Fruit fly (Drosophila melanogaster) whole organism, embryonic: Measurements from ENCODE around the gene CG32276.

Experiments
- Abd-B ChIP-seq: fragments of 200-800 bp; sonication (Bioruptor generic); optimal IDR thresholded peaks from 2 replicates; lab custom pipeline; 2018; ENCODE audit warnings: missing biosample characterization, mild to moderate bottlenecking, missing genetic modification characterization, moderate library complexity
- Aef1 ChIP-seq: fragments of 200-800 bp; sonication (Bioruptor generic); IDR thresholded peaks from 3 replicates; pipeline ENCODE4 v1.3.6; 2022; ENCODE audit warnings: missing biosample characterization, missing genetic modification characterization
- B-H1 ChIP-seq: fragments of 200-800 bp; sonication (Bioruptor generic); IDR thresholded peaks from 3 replicates; pipeline ENCODE4 v1.3.6; 2022; ENCODE audit warnings: missing biosample characterization, missing genetic modification characterization
- CG1024 ChIP-seq: fragments of 200-800 bp; sonication (Bioruptor generic); IDR thresholded peaks from 2 replicates; pipeline ENCODE4 v1.3.6; 2022; ENCODE audit warnings: missing biosample characterization, missing genetic modification characterization
- CG10979 ChIP-seq: fragments of 200-800 bp; sonication (Bioruptor generic); optimal IDR thresholded peaks from 2 replicates; lab custom pipeline; 2018; ENCODE audit warnings: missing biosample characterization, mild to moderate bottlenecking, missing genetic modification characterization, moderate library complexity
- CG11247 ChIP-seq: fragments of 200-800 bp; sonication (Bioruptor generic); IDR thresholded peaks from 2 replicates; pipeline ENCODE4 v1.3.6; 2022; ENCODE audit warnings: missing biosample characterization, missing genetic modification characterization
- CG11695 ChIP-seq: fragments of 200-800 bp; sonication (Bioruptor generic); IDR thresholded peaks from 3 replicates; pipeline ENCODE4 v1.3.6; 2022; ENCODE audit warnings: missing biosample characterization, missing genetic modification characterization
- CG12219 ChIP-seq: fragments of 200-800 bp; sonication (Bioruptor generic); optimal IDR thresholded peaks from 3 replicates; lab custom pipeline; 2018; ENCODE audit warnings: missing biosample characterization, mild to moderate bottlenecking, missing genetic modification characterization
- CG12236 ChIP-seq: fragments of 200-800 bp; sonication (Bioruptor generic); optimal IDR thresholded peaks from 2 replicates; lab custom pipeline; 2016; ENCODE audit warnings: missing biosample characterization, missing genetic modification characterization
- CG12299 ChIP-seq: fragments of 200-800 bp; sonication (Bioruptor generic); optimal IDR thresholded peaks from 2 replicates; lab custom pipeline; 2018; ENCODE audit warnings: missing biosample characterization, mild to moderate bottlenecking, missing genetic modification characterization
- CG13123 ChIP-seq: fragments of 200-800 bp; sonication (Bioruptor generic); optimal IDR thresholded peaks from 2 replicates; lab custom pipeline; 2016; ENCODE audit warnings: missing biosample characterization, missing genetic modification characterization
- CG13775 ChIP-seq: fragments of 200-800 bp; sonication (Bioruptor generic); optimal IDR thresholded peaks from 3 replicates; lab custom pipeline; 2017; ENCODE audit warnings: missing biosample characterization, mild to moderate bottlenecking, missing genetic modification characterization
- CG14050 ChIP-seq: fragments of 200-800 bp; sonication (Bioruptor generic); IDR thresholded peaks from 3 replicates; pipeline ENCODE4 v1.3.6; 2022; ENCODE audit warnings: missing biosample characterization, missing genetic modification characterization
- CG15011 ChIP-seq: fragments of 200-800 bp; sonication (Bioruptor generic); optimal IDR thresholded peaks from 3 replicates; lab custom pipeline; 2018; ENCODE audit warnings: missing biosample characterization, mild to moderate bottlenecking, missing genetic modification characterization
- CG15696 ChIP-seq: fragments of 200-800 bp; sonication (Bioruptor generic); optimal IDR thresholded peaks from 2 replicates; lab custom pipeline; 2019; ENCODE audit warnings: missing biosample characterization, mild to moderate bottlenecking, missing genetic modification characterization, moderate library complexity
- CG16779 ChIP-seq: fragments of 200-800 bp; sonication (Bioruptor generic); IDR thresholded peaks from 2 replicates; pipeline ENCODE4 v1.3.6; 2022; ENCODE audit warnings: missing biosample characterization, missing genetic modification characterization
- CG3847 ChIP-seq: fragments of 200-800 bp; sonication (Bioruptor generic); IDR thresholded peaks from 2 replicates; pipeline ENCODE4 v1.3.6; 2022; ENCODE audit warnings: missing biosample characterization, missing genetic modification characterization
- CG6254 ChIP-seq: fragments of 200-800 bp; sonication (Bioruptor generic); optimal IDR thresholded peaks from 3 replicates; lab custom pipeline; 2017; ENCODE audit warnings: mild to moderate bottlenecking, missing biosample characterization, missing genetic modification reagents, missing genetic modification characterization
- CG6683 ChIP-seq: fragments of 200-800 bp; sonication (Bioruptor generic); optimal IDR thresholded peaks from 2 replicates; lab custom pipeline; 2017; ENCODE audit warnings: missing biosample characterization, mild to moderate bottlenecking, missing genetic modification characterization, missing genetic modification reagents
- CG6854 ChIP-seq: fragments of 200-800 bp; sonication (Bioruptor generic); optimal IDR thresholded peaks from 3 replicates; lab custom pipeline; 2017; ENCODE audit warnings: missing biosample characterization, mild to moderate bottlenecking, missing genetic modification characterization
- CG8089 ChIP-seq: fragments of 200-800 bp; sonication (Bioruptor generic); optimal IDR thresholded peaks from 3 replicates; lab custom pipeline; 2016; ENCODE audit warnings: missing biosample characterization, missing genetic modification characterization
- CG9215 ChIP-seq: fragments of 200-800 bp; sonication (Bioruptor generic); IDR thresholded peaks from 2 replicates; pipeline ENCODE4 v1.3.6; 2022; ENCODE audit warnings: missing biosample characterization, missing genetic modification characterization
- E2f1 ChIP-seq: fragments of 200-800 bp; sonication (Bioruptor generic); IDR thresholded peaks from 2 replicates; pipeline ENCODE4 v1.3.6; 2022; ENCODE audit warnings: missing biosample characterization, missing genetic modification characterization
- E2f2 ChIP-seq: fragments of 200-800 bp; sonication (Bioruptor generic); IDR thresholded peaks from 2 replicates; pipeline ENCODE4 v1.3.6; 2022; ENCODE audit warnings: missing biosample characterization, missing genetic modification characterization
- Gsc ChIP-seq: fragments of 200-800 bp; sonication (Bioruptor generic); IDR thresholded peaks from 2 replicates; pipeline ENCODE4 v1.3.6; 2022; ENCODE audit warnings: missing biosample characterization, missing genetic modification characterization
- Hr3 ChIP-seq: fragments of 200-800 bp; sonication (Bioruptor generic); optimal IDR thresholded peaks from 3 replicates; lab custom pipeline; 2016; ENCODE audit warnings: missing biosample characterization, missing genetic modification characterization
- Med ChIP-seq: fragments of 200-800 bp; sonication (Bioruptor generic); peaks from one replicate; lab custom pipeline; 2016; ENCODE audit warnings: missing biosample characterization, missing genetic modification characterization, mild to moderate bottlenecking, inconsistent platforms, moderate library complexity
- Mes4 ChIP-seq: fragments of 200-800 bp; sonication (Bioruptor generic); optimal IDR thresholded peaks from 2 replicates; lab custom pipeline; 2016; ENCODE audit warnings: missing biosample characterization, missing genetic modification characterization
- Tbp ChIP-seq: fragments of >200 bp; optimal IDR thresholded peaks from 2 replicates; lab custom pipeline; 2018; ENCODE audit warnings: missing biosample characterization, missing genetic modification characterization
- Xrp1 ChIP-seq: fragments of 200-800 bp; sonication (Bioruptor generic); IDR thresholded peaks from 2 replicates; pipeline ENCODE4 v1.3.6; 2022; ENCODE audit warnings: missing biosample characterization, missing genetic modification characterization
- YL-1 ChIP-seq: fragments of 200-800 bp; sonication (Bioruptor generic); optimal IDR thresholded peaks from 3 replicates; lab custom pipeline; 2017; ENCODE audit warnings: missing biosample characterization, mild to moderate bottlenecking, missing genetic modification characterization
- abd-A ChIP-seq: fragments of 200-800 bp; sonication (Bioruptor generic); optimal IDR thresholded peaks from 3 replicates; lab custom pipeline; 2019; ENCODE audit warnings: missing biosample characterization, mild to moderate bottlenecking, missing genetic modification characterization, moderate library complexity
- aop ChIP-seq: fragments of 200-800 bp; sonication (Bioruptor generic); IDR thresholded peaks from 2 replicates; pipeline ENCODE4 v1.3.6; 2022; ENCODE audit warnings: missing biosample characterization, missing genetic modification characterization
- ap ChIP-seq: fragments of 200-800 bp; sonication (Bioruptor generic); IDR thresholded peaks from 2 replicates; pipeline ENCODE4 v1.3.6; 2022; ENCODE audit warnings: missing biosample characterization, missing genetic modification characterization
- bab2 ChIP-seq: fragments of 200-800 bp; sonication (Bioruptor generic); optimal IDR thresholded peaks from 2 replicates; lab custom pipeline; 2016; ENCODE audit warnings: missing biosample characterization, missing genetic modification characterization
- cato ChIP-seq: fragments of 200-800 bp; sonication (Bioruptor generic); optimal IDR thresholded peaks from 2 replicates; lab custom pipeline; 2016; ENCODE audit warnings: missing biosample characterization, missing genetic modification characterization, borderline replicate concordance
- en ChIP-seq: fragments of 200-800 bp; sonication (Bioruptor generic); optimal IDR thresholded peaks from 2 replicates; lab custom pipeline; 2016; ENCODE audit warnings: missing biosample characterization, missing genetic modification characterization
- exex ChIP-seq: fragments of 200-800 bp; sonication (Bioruptor generic); optimal IDR thresholded peaks from 4 replicates; lab custom pipeline; 2018; ENCODE audit warnings: missing biosample characterization, mild to moderate bottlenecking, missing genetic modification characterization, moderate library complexity
- fd102C ChIP-seq: fragments of 200-800 bp; sonication (Bioruptor generic); optimal IDR thresholded peaks from 2 replicates; lab custom pipeline; 2018; ENCODE audit warnings: missing biosample characterization, mild to moderate bottlenecking, missing genetic modification characterization, moderate library complexity
- fu2 ChIP-seq: fragments of 200-800 bp; sonication (Bioruptor generic); optimal IDR thresholded peaks from 2 replicates; lab custom pipeline; 2016; ENCODE audit warnings: missing biosample characterization, missing genetic modification characterization
- kah ChIP-seq: fragments of 200-800 bp; sonication (Bioruptor generic); optimal IDR thresholded peaks from 2 replicates; lab custom pipeline; 2018; ENCODE audit warnings: missing biosample characterization, mild to moderate bottlenecking, missing genetic modification characterization
- ken ChIP-seq: fragments of 200-800 bp; sonication (Bioruptor generic); IDR thresholded peaks from 3 replicates; pipeline ENCODE4 v1.3.6; 2022; ENCODE audit warnings: missing biosample characterization, missing genetic modification characterization
- lov ChIP-seq, 2 experiments: fragments of 200-800 bp in 1 of 2; fragments of >200 bp in 1 of 2; sonication (Bioruptor generic) in 1 of 2; IDR thresholded peaks in 1 of 2; optimal IDR thresholded peaks in 1 of 2; 2 replicates in 1 of 2; 3 replicates in 1 of 2; pipeline versions ENCODE4 v1.3.6 to Lab custom; 2017 to 2022; ENCODE audit warnings: missing biosample characterization in 1 of 2, missing genetic modification characterization in 1 of 2
- pros ChIP-seq: fragments of 200-800 bp; sonication (Bioruptor generic); optimal IDR thresholded peaks from 3 replicates; lab custom pipeline; 2019; ENCODE audit warnings: missing biosample characterization, mild to moderate bottlenecking, missing genetic modification characterization, moderate library complexity
- so ChIP-seq: fragments of 200-800 bp; sonication (Bioruptor generic); IDR thresholded peaks from 3 replicates; pipeline ENCODE4 v1.3.6; 2022; ENCODE audit warnings: missing biosample characterization, missing genetic modification characterization
- tll ChIP-seq, 2 experiments: fragments of 200-800 bp in 1 of 2; fragments of >200 bp in 1 of 2; sonication (Bioruptor generic) in 1 of 2; optimal IDR thresholded peaks; 2 replicates each; lab custom pipeline; 2017 to 2019; ENCODE audit warnings: missing biosample characterization in 2 of 2, missing genetic modification characterization in 2 of 2, mild to moderate bottlenecking in 1 of 2, moderate library complexity in 1 of 2
- tna ChIP-seq: fragments of 200-800 bp; sonication (Bioruptor generic); IDR thresholded peaks from 2 replicates; pipeline ENCODE4 v1.3.6; 2022; ENCODE audit warnings: missing biosample characterization, missing genetic modification characterization; ENCODE audit not compliant: partially characterized antibody
- trem ChIP-seq: fragments of 200-800 bp; optimal IDR thresholded peaks from 3 replicates; lab custom pipeline; 2019; ENCODE audit warnings: missing biosample characterization, mild to moderate bottlenecking, missing genetic modification characterization, moderate library complexity
- ttk ChIP-seq: fragments of 200-800 bp; sonication (Bioruptor generic); IDR thresholded peaks from 2 replicates; pipeline ENCODE4 v2.1.2; 2022; ENCODE audit warnings: missing biosample characterization, missing genetic modification characterization
- usp ChIP-seq: fragments of >200 bp; optimal IDR thresholded peaks from 2 replicates; lab custom pipeline; 2017; ENCODE audit warnings: missing biosample characterization, missing genetic modification characterization
- wdn ChIP-seq: fragments of 200-800 bp; sonication (Bioruptor generic); IDR thresholded peaks from 2 replicates; pipeline ENCODE4 v1.3.6; 2022; ENCODE audit warnings: missing biosample characterization, missing genetic modification characterization

CG32276 gene

DNA sequence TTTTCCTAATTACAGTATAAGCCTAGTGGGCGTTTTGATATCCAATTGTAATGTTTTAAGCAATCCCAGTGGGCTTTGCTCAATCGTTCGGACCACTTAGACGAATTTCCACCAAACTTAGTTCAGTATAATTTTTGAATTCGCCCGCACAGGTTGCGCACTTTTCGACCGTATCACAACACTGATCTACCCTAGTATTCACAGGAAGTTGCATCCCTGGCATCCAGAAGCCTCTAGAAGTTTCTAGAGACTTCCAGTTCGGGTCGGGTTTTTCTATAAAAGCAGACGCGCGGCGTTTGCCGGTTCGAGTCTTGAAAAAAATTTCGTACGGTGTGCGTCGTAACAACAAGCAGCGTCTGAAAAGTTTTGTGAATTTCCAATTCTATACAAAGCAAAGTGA, 5.9 kb downstream of the CG32276 start, which contains the start of gene Hsp83 (continued):
- peak; percentile 66 for TF ChIP-seq cato (GFP tag; lab: Kevin White, UChicago)
- peak; percentile 98 for TF ChIP-seq CG12299 (tag; lab: Kevin White, UChicago)
- peak; percentile 79 for TF ChIP-seq bab2 (GFP tag; lab: Kevin White, UChicago)
- peak; percentile 89 for TF ChIP-seq CG10979 (tag; lab: Kevin White, UChicago)
- peak; percentile 88 for TF ChIP-seq CG12236 (GFP tag; lab: Kevin White, UChicago)
- peak; percentile 96 for TF ChIP-seq CG16779
- TF ChIP-seq E2f1: peak; percentile 87
- peak; percentile 95 for TF ChIP-seq CG13775 (GFP tag; lab: Kevin White, UChicago)
- TF ChIP-seq CG12219 (GFP tag; lab: Kevin White, UChicago): peak; percentile 97
- TF ChIP-seq so: peak; percentile 95
- TF ChIP-seq CG3847 (GFP tag; lab: Robert Waterston, UW): peak; percentile 88
- peak; percentile 97 for TF ChIP-seq kah (GFP tag; lab: Kevin White, UChicago)
- no peak for TF ChIP-seq tna (GFP tag; lab: Robert Waterston, UW)
- TF ChIP-seq trem (tag; lab: Kevin White, UChicago): peak; percentile 83
- TF ChIP-seq CG14050 (GFP tag; lab: Robert Waterston, UW): peak; percentile 92
- no peak for TF ChIP-seq abd-A
- TF ChIP-seq Abd-B: no peak
- peak; percentile 99 for TF ChIP-seq CG6854
- peak; percentile 91 for TF ChIP-seq en (GFP tag; lab: Kevin White, UChicago)
- TF ChIP-seq CG6254 (GFP tag; lab: Kevin White, UChicago): peak; percentile 95
- peak; percentile 84 for TF ChIP-seq CG11695
- TF ChIP-seq B-H1 (GFP tag; lab: Robert Waterston, UW): peak; percentile 82; the same call in 2 of the 3 replicates
- TF ChIP-seq CG6683: peak; percentile 97
- peak; percentile 36 for TF ChIP-seq CG15696 (tag; lab: Kevin White, UChicago)
- TF ChIP-seq fd102C (GFP tag; lab: Kevin White, UChicago): peak; percentile 86
- no peak for TF ChIP-seq Tbp (GFP tag; lab: Kevin White, UChicago)
- TF ChIP-seq Hr3 (GFP tag; lab: Kevin White, UChicago): peak; percentile 73
- TF ChIP-seq Med (GFP tag; lab: Kevin White, UChicago): peak; percentile 100
- TF ChIP-seq fu2 (GFP tag; lab: Kevin White, UChicago): peak; percentile 86
- peak; percentile 92 for TF ChIP-seq CG8089 (GFP tag; lab: Kevin White, UChicago)
- peak; percentile 65 for TF ChIP-seq Aef1 (GFP tag; lab: Robert Waterston, UW)
- TF ChIP-seq tll (GFP tag; optimal IDR thresholded peaks at IDR 0.05; lab: Kevin White, UChicago): no peak
- peak; percentile 84 for TF ChIP-seq exex
- peak; percentile 88 for TF ChIP-seq ap (GFP tag; lab: Robert Waterston, UW)
- TF ChIP-seq CG11247 (GFP tag; lab: Robert Waterston, UW): peak; percentile 95
- TF ChIP-seq CG15011: peak; percentile 95
- TF ChIP-seq lov (optimal IDR thresholded peaks at IDR 0.05; lab: Kevin White, UChicago): no peak
- peak; percentile 98 for TF ChIP-seq lov (GFP tag; IDR thresholded peaks at IDR 0.05; lab: Robert Waterston, UW)
- TF ChIP-seq CG1024: peak; percentile 92
- TF ChIP-seq E2f2 (GFP tag; lab: Robert Waterston, UW): peak; percentile 97
- 0 out of 2 replicates have a peak, but pooled peaks have one; percentile 41 for TF ChIP-seq aop (GFP tag; lab: Robert Waterston, UW)
- peak; percentile 77 for TF ChIP-seq CG13123 (GFP tag; lab: Kevin White, UChicago)
- peak; percentile 82 for TF ChIP-seq pros (GFP tag; lab: Kevin White, UChicago)
- peak; percentile 71 for TF ChIP-seq Xrp1 (GFP tag; lab: Robert Waterston, UW)
- TF ChIP-seq Gsc (GFP tag; lab: Robert Waterston, UW): no peak
- TF ChIP-seq usp (GFP tag; lab: Kevin White, UChicago): no peak
- peak; percentile 97 for TF ChIP-seq Mes4
- peak; percentile 60 for TF ChIP-seq CG9215
- TF ChIP-seq wdn (GFP tag; lab: Robert Waterston, UW): peak; percentile 90
- peak; percentile 92 for TF ChIP-seq ken
- TF ChIP-seq YL-1: peak; percentile 100
- TF ChIP-seq ttk (GFP tag; lab: Robert Waterston, UW): peak; percentile 89
